Fruit fly (Drosophila melanogaster): ENCODE results near the gene ltl.

The ltl gene

DNA sequence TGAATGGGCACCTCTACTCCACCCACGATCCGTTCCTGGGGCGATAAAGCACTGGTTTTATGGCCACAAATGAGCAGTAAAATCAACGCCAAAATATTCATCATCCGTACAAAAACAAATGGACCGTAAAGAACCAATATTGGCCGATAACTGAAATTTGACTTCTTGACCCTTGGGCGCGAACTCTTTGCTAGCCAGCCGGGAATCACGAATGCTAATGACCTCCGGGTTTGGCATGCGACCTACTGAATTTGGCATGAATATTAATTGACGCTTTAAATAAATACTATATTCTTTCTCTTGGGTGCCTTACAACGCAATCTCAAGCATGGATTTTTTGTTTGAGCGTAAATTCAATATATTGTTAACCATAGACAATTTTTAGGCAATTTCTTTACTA, 20.9 kb downstream of the ltl start, which contains the start of gene CG16998:
TSS of gene CG16998 (minus strand) at position 101 of the 400 bp plus-strand sequence.
- TF ChIP-seq Dref (GFP tag; IDR thresholded peaks at IDR 0.05) = no peak
- no peak for TF ChIP-seq jumu (GFP tag; optimal IDR thresholded peaks at IDR 0.05)
- TF ChIP-seq Nf-YA (GFP tag; IDR thresholded peaks at IDR 0.05) = no peak
- TF ChIP-seq fru (optimal IDR thresholded peaks at IDR 0.05) = no peak
- no peak for TF ChIP-seq gt (GFP tag; IDR thresholded peaks at IDR 0.05)
- TF ChIP-seq Gug (GFP tag; IDR thresholded peaks at IDR 0.05) = no peak
- no peak for TF ChIP-seq CG32767 (GFP tag; IDR thresholded peaks at IDR 0.05)
- TF ChIP-seq CrebB (tag; optimal IDR thresholded peaks at IDR 0.05) = no peak
- no peak for TF ChIP-seq CG3726 (GFP tag; IDR thresholded peaks at IDR 0.05)

DNA sequence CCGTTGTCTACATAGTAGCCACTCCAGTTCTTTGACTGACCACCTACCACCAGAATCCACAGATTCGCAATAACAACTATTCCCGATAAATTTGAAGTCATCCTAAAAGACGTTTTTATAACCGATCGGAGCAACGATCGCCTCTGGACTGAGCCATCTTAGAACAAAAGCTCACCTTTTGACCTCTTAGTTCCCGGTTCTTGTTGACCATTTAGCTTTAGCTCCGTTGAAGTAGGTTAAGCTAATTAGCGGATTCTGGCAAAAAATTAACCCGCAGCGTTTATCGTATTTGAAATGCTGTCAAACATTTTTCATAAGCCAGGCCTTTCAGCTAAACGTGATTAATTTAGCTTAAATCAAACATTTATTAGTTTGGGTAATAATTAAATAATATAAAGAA, 22.3 kb downstream of the ltl start, which contains the start of gene CG32374:
TSS of gene CG32374 (minus strand) at position 101 of the 400 bp plus-strand sequence.
- TF ChIP-seq sens-2 (GFP tag; IDR thresholded peaks at IDR 0.05) (no peak), Deaf1 (tag; optimal IDR thresholded peaks at IDR 0.05) (no peak), ac (GFP tag; optimal IDR thresholded peaks at IDR 0.05) (no peak), CG1603 (tag; optimal IDR thresholded peaks at IDR 0.05) (no peak), CG12769 (tag; optimal IDR thresholded peaks at IDR 0.05) (no peak), kah (GFP tag; optimal IDR thresholded peaks at IDR 0.05) (no peak), lilli (GFP tag; optimal IDR thresholded peaks at IDR 0.05) (no peak), Hr78 (GFP tag; optimal IDR thresholded peaks at IDR 0.05) (no peak), dati (GFP tag; IDR thresholded peaks at IDR 0.05) (no peak), disco-r (GFP tag; optimal IDR thresholded peaks at IDR 0.05) (no peak), zfh2 (GFP tag; optimal IDR thresholded peaks at IDR 0.05) (no peak), CG33557 (GFP tag; optimal IDR thresholded peaks at IDR 0.05) (no peak), en (GFP tag; optimal IDR thresholded peaks at IDR 0.05) (no peak), bbx (GFP tag; IDR thresholded peaks at IDR 0.05; ENCODE audit: partially characterized antibody) (no peak), pzg (GFP tag; optimal IDR thresholded peaks at IDR 0.05) (no peak), br (optimal IDR thresholded peaks at IDR 0.05) (no peak), sr (GFP tag; IDR thresholded peaks at IDR 0.05) (no peak), Hsf (GFP tag; optimal IDR thresholded peaks at IDR 0.05) (no peak), Dip2 (GFP tag; IDR thresholded peaks at IDR 0.05) (no peak), Neu2 (GFP tag; optimal IDR thresholded peaks at IDR 0.05; ENCODE audit: borderline replicate concordance) (no peak)

DNA sequence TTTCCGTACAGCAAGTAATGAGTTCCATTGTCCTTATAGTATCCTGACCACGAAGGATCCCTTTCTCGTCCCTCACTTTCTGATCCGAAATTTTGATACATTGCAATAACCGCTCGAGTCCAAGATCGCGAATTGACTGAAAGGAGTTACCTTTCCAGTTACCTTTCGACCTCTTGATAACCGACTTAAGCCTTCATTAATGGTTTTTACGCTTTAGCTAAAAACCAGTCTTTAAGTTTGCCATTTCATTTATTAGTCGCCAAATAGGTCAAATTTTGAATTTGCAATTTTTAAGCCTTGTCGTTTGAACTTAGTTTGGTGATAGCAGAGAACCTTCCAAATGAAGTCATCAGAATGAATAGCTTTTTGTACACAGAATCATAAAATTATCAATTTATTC, 23.6 kb downstream of the ltl start, which contains the start of gene CG32376:
TSS of gene CG32376 (minus strand) at position 101 of the 400 bp plus-strand sequence.
- no peak for TF ChIP-seq CG7928 (GFP tag; optimal IDR thresholded peaks at IDR 0.05)
- TF ChIP-seq vfl (GFP tag; optimal IDR thresholded peaks at IDR 0.05) = no peak
- TF ChIP-seq CG10321 (GFP tag; IDR thresholded peaks at IDR 0.05) = no peak
- TF ChIP-seq Antp (GFP tag; optimal IDR thresholded peaks at IDR 0.05) = no peak
- no peak for TF ChIP-seq chn (GFP tag; optimal IDR thresholded peaks at IDR 0.05)

DNA sequence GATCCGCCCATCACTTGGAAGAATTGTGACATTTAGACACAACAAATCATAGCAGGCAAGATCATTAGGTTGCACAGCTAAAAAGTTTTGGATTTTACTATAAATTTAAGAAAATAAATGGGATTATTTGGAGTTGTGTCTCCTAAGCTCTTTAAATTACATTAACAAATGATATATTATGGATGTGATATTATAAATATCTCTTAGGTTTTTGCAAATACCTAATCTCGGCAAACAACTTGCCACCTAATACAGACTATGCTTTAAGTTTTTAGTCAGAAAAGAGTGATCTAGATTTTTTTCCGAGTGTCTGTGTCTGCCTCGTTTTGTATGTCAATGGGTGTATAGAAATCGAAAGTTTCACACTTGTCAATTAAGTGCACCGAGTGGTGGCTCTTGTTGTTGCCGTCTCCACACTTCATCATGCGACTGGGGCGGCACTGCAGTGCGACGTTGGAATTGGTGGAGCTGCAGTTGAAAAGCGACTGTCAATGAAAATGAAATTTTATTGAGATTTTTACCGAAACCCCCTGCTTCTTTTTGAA, 25.9 kb downstream of the ltl start:
- TF ChIP-seq sens (GFP tag) (peak; percentile 17), crol (GFP tag; IDR thresholded peaks at IDR 0.05) (no peak), Blimp-1 (GFP tag; optimal IDR thresholded peaks at IDR 0.05) (peak; percentile 70)
